Worm (Caenorhabditis elegans) whole organism, early embryonic: ENCODE results near the gene Y50D4A.6.

Experiments
- B0310.2 ChIP-seq: sonication (generic microtip); optimal IDR thresholded peaks from 2 replicates; lab custom pipeline; 2016; ENCODE audit warnings: mild to moderate bottlenecking, missing genetic modification characterization, missing compliant biosample characterization
- F13C5.2 ChIP-seq: sonication (generic microtip); optimal IDR thresholded peaks from 2 replicates; lab custom pipeline; 2017; ENCODE audit warnings: mild to moderate bottlenecking, missing genetic modification characterization, inconsistent platforms, missing compliant biosample characterization
- aly-1 ChIP-seq: sonication (generic microtip); optimal IDR thresholded peaks from 2 replicates; lab custom pipeline; 2016; ENCODE audit warnings: missing genetic modification characterization, missing compliant biosample characterization
- ama-1 ChIP-seq: fragments of 150-350 bp; optimal IDR thresholded peaks from 2 replicates; lab custom pipeline; 2014
- ceh-36 ChIP-seq: sonication (generic microtip); optimal IDR thresholded peaks from 2 replicates; lab custom pipeline; 2016; ENCODE audit warnings: missing genetic modification characterization, inconsistent platforms, missing compliant biosample characterization
- ets-7 ChIP-seq: sonication (generic microtip); optimal IDR thresholded peaks from 2 replicates; lab custom pipeline; 2016; ENCODE audit warnings: missing genotype, missing genetic modification characterization, missing compliant biosample characterization
- flt-1 ChIP-seq: fragments of 200-800 bp; sonication (Bioruptor generic); IDR thresholded peaks from 2 replicates; pipeline ENCODE4 v1.3.6; 2022; ENCODE audit warnings: missing genetic modification characterization, missing compliant biosample characterization
- hmbx-1 ChIP-seq: sonication (generic microtip); optimal IDR thresholded peaks from 2 replicates; lab custom pipeline; 2016; ENCODE audit warnings: mild to moderate bottlenecking, missing genetic modification characterization, missing compliant biosample characterization
- hmg-4 ChIP-seq: fragments of 200-800 bp; sonication (Bioruptor generic); optimal IDR thresholded peaks from 2 replicates; lab custom pipeline; 2018; ENCODE audit warnings: mild to moderate bottlenecking, missing genetic modification characterization, missing compliant biosample characterization
- hnd-1 ChIP-seq: sonication (generic microtip); optimal IDR thresholded peaks from 2 replicates; lab custom pipeline; 2016; ENCODE audit warnings: missing genetic modification characterization, missing compliant biosample characterization
- pes-1 ChIP-seq: fragments of 200-800 bp; sonication (Bioruptor generic); IDR thresholded peaks from 2 replicates; pipeline ENCODE4 v1.3.6; 2022; ENCODE audit warnings: missing genetic modification reagents, missing genetic modification characterization, missing compliant biosample characterization
- scrt-1 ChIP-seq: fragments of 200-800 bp; sonication (Bioruptor generic); IDR thresholded peaks from 2 replicates; pipeline ENCODE4 v1.3.6; 2022; ENCODE audit warnings: missing genetic modification characterization, missing compliant biosample characterization
- sea-1 ChIP-seq: fragments of 200-800 bp; sonication (Bioruptor generic); conservative IDR thresholded peaks from 2 replicates; pipeline ENCODE4 v1.3.6; 2022; ENCODE audit warnings: missing genetic modification characterization, missing compliant biosample characterization
- tbx-11 ChIP-seq: fragments of 200-800 bp; sonication (Bioruptor generic); IDR thresholded peaks from 2 replicates; pipeline ENCODE4 v1.3.6; 2022; ENCODE audit warnings: missing genetic modification characterization, missing compliant biosample characterization
- tbx-37 ChIP-seq: fragments of 200-800 bp; sonication (Bioruptor generic); conservative IDR thresholded peaks from 2 replicates; pipeline ENCODE4 v1.3.6; 2022; ENCODE audit warnings: missing genetic modification reagents, missing genetic modification characterization, missing compliant biosample characterization
- tra-4 ChIP-seq: sonication (generic microtip); optimal IDR thresholded peaks from 2 replicates; lab custom pipeline; 2017; ENCODE audit warnings: missing genetic modification characterization, missing compliant biosample characterization

The Y50D4A.6 gene

ce11 chrV:1153387-1153786 is 45.7 kb downstream of the Y50D4A.6 start:
- no peak for TF ChIP-seq sea-1
- no peak for TF ChIP-seq hmg-4 (GFP tag; lab: Kevin White, UChicago)
- no peak for TF ChIP-seq flt-1 (GFP tag; lab: Robert Waterston, UW)
- no peak for TF ChIP-seq tbx-11
- no peak for TF ChIP-seq scrt-1 (GFP tag; lab: Robert Waterston, UW)
- TF ChIP-seq ets-7 (tag; lab: Kevin White, UChicago), result no peak
- no peak for TF ChIP-seq aly-1 (tag; lab: Kevin White, UChicago)
- no peak for TF ChIP-seq B0310.2 (tag; lab: Kevin White, UChicago)
- no peak for TF ChIP-seq tbx-37 (GFP tag; lab: Robert Waterston, UW)
- no peak for TF ChIP-seq ama-1
- TF ChIP-seq hmbx-1, result no peak
- TF ChIP-seq tra-4 (tag; lab: Kevin White, UChicago), result no peak
- no peak for TF ChIP-seq pes-1 (GFP tag; lab: Robert Waterston, UW)
- TF ChIP-seq hnd-1 (tag; lab: Kevin White, UChicago), result no peak

- no peak for TF ChIP-seq flt-1 (GFP tag; lab: Robert Waterston, UW)
- TF ChIP-seq tbx-37 (GFP tag; lab: Robert Waterston, UW), result no peak
- TF ChIP-seq scrt-1 (GFP tag; lab: Robert Waterston, UW), result no peak
These were observed 46.3 kb downstream of the Y50D4A.6 start for ce11 chrV:1152736-1153135.

- no peak for TF ChIP-seq B0310.2 (tag; lab: Kevin White, UChicago)
- no peak for TF ChIP-seq hmbx-1
These were observed 47.2 kb downstream of the Y50D4A.6 start for ce11 chrV:1151830-1152229.

- TF ChIP-seq F13C5.2 (tag; lab: Kevin White, UChicago), result peak; percentile 76
- TF ChIP-seq hmg-4 (GFP tag; lab: Kevin White, UChicago), result peak; percentile 84
- peak; percentile 61; the same call in 1 of the 2 replicates for TF ChIP-seq flt-1 (GFP tag; lab: Robert Waterston, UW)
- peak; percentile 71 for TF ChIP-seq pes-1 (GFP tag; lab: Robert Waterston, UW)
- TF ChIP-seq hnd-1 (tag; lab: Kevin White, UChicago), result no peak
- TF ChIP-seq aly-1 (tag; lab: Kevin White, UChicago), result peak; percentile 20
- TF ChIP-seq hmbx-1, result no peak
- TF ChIP-seq tra-4 (tag; lab: Kevin White, UChicago), result no peak
- peak; percentile 56 for TF ChIP-seq ets-7 (tag; lab: Kevin White, UChicago)
- no peak for TF ChIP-seq B0310.2 (tag; lab: Kevin White, UChicago)
- 0 out of 2 replicates have a peak, but pooled peaks have one; percentile 67 for TF ChIP-seq sea-1
- peak; percentile 51 for TF ChIP-seq ceh-36 (tag; lab: Kevin White, UChicago)
- no peak for TF ChIP-seq tbx-37 (GFP tag; lab: Robert Waterston, UW)
- TF ChIP-seq tbx-11, result no peak
These were observed 47.7 kb downstream of the Y50D4A.6 start for ce11 chrV:1151324-1151742.

- TF ChIP-seq hmg-4 (GFP tag; lab: Kevin White, UChicago) (no peak), tbx-37 (GFP tag; lab: Robert Waterston, UW) (no peak)
These were observed 49.1 kb downstream of the Y50D4A.6 start for ce11 chrV:1149734-1150669.
